Worm (Caenorhabditis elegans): ENCODE measurements around the gene sre-36.

Gene sre-36

DNA sequence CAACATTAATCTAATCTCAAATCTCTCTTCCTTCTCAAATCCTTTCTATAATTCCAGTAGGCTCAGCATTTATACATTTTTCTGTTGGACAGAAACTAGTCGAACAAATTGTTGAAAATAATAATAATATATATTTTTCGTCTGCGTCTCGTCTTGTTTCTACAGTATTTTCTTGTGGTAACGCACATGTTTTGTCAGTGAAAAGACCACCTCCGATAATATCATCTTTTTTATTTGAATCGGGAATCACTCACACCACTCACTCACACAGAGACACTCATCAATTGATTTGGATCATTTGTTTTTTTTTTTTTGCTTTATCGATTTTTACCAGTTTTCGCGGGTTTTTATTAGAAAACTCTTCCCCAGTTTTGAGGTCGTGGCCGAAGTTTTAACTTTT lies 44.8 kb upstream of the sre-36 start:
- TF ChIP-seq hmg-1.2 (GFP tag; IDR thresholded peaks at IDR 0.05) = peak; percentile 35; the same call in 1 of the 2 replicates
- no peak for TF ChIP-seq Y67H2A.10 (GFP tag; conservative IDR thresholded peaks at IDR 0.05)
- TF ChIP-seq F23B12.7 (tag; optimal IDR thresholded peaks at IDR 0.05; ENCODE audit: insufficient read depth) = no peak
- no peak for TF ChIP-seq nhr-27 (tag; optimal IDR thresholded peaks at IDR 0.05)
- TF ChIP-seq sea-2 (GFP tag; IDR thresholded peaks at IDR 0.05) = no peak

DNA sequence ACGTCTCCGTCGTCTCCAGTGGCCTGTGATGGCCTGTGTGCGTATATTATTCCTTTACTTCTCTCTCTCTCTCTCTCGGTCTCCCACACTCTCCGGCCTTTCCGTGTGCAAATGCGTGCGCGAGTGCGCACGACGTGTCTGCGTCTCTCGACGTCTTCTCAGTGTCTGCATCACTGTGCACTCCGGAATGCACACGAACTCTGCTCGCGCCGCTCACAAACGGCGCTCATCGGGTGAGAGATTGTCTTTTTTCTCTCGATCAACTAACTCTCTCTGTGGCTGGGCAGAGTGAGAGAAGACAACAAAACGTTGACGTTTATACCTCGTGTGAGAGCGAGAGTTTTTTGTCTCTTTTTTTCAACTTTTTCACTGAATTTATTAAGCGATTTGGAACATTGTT lies 43.5 kb upstream of the sre-36 start:
- 0 out of 2 replicates have a peak, but pooled peaks have one; percentile 37 for TF ChIP-seq let-526 (GFP tag; IDR thresholded peaks at IDR 0.05)
- peak; percentile 78 for TF ChIP-seq tlf-1 (GFP tag; optimal IDR thresholded peaks at IDR 0.05)
- TF ChIP-seq somi-1 (GFP tag; optimal IDR thresholded peaks at IDR 0.05) = peak; percentile 91
- TF ChIP-seq ceh-58 (GFP tag; IDR thresholded peaks at IDR 0.05) = no peak
- peak; percentile 79; the same call in 1 of the 2 replicates for TF ChIP-seq ekl-4 (GFP tag; IDR thresholded peaks at IDR 0.05)
- TF ChIP-seq cebp-2 (GFP tag; IDR thresholded peaks at IDR 0.05) = no peak
- TF ChIP-seq snpc-4 (GFP tag; optimal IDR thresholded peaks at IDR 0.05) = no peak
- peak; percentile 42 to 82 (median 68) for TF ChIP-seq snpc-4 (tag; optimal IDR thresholded peaks at IDR 0.05)
- TF ChIP-seq K11D2.4 (GFP tag; IDR thresholded peaks at IDR 0.05) = peak; percentile 88
- peak; percentile 67 for TF ChIP-seq repo-1 (tag; optimal IDR thresholded peaks at IDR 0.05)
- peak in 1 of 2 experiments; percentile 39 for TF ChIP-seq let-607 (tag; optimal IDR thresholded peaks at IDR 0.05)
- TF ChIP-seq bed-2 (GFP tag; IDR thresholded peaks at IDR 0.05) = 0 out of 2 replicates have a peak, but pooled peaks have one; percentile 36
- peak; percentile 23 for TF ChIP-seq ztf-3 (GFP tag; optimal IDR thresholded peaks at IDR 0.05)
- peak; percentile 11 for TF ChIP-seq F22D6.2 (tag; optimal IDR thresholded peaks at IDR 0.05)
- peak in 1 of 3 experiments; percentile 64 for TF ChIP-seq lin-35 (GFP tag; optimal IDR thresholded peaks at IDR 0.05)
- peak; percentile 90 for TF ChIP-seq lin-40 (tag; optimal IDR thresholded peaks at IDR 0.05)
- peak; percentile 72 for TF ChIP-seq ets-4 (GFP tag; optimal IDR thresholded peaks at IDR 0.05)
- TF ChIP-seq Y95B8A.8 (GFP tag; IDR thresholded peaks at IDR 0.05) = peak; percentile 78; the same call in 1 of the 2 replicates
- TF ChIP-seq xnd-1 (tag; optimal IDR thresholded peaks at IDR 0.05) = no peak
- no peak for TF ChIP-seq nfya-1 (tag; optimal IDR thresholded peaks at IDR 0.05; ENCODE audit: borderline replicate concordance, insufficient read depth)
- peak; percentile 77 for TF ChIP-seq pbrm-1 (GFP tag; IDR thresholded peaks at IDR 0.05)
- TF ChIP-seq tbp1 (GFP tag; optimal IDR thresholded peaks at IDR 0.05) = peak; percentile 66
- peak; percentile 88 for TF ChIP-seq lin-26 (GFP tag; IDR thresholded peaks at IDR 0.05)
- TF ChIP-seq ztf-18 (tag; optimal IDR thresholded peaks at IDR 0.05) = peak; percentile 47
- TF ChIP-seq gei-17 (GFP tag; optimal IDR thresholded peaks at IDR 0.05) = peak; percentile 77
- TF ChIP-seq rpc-1 (optimal IDR thresholded peaks at IDR 0.05) = no peak
- no peak for TF ChIP-seq rpc-1 (tag; optimal IDR thresholded peaks at IDR 0.05)
- peak; percentile 84 for TF ChIP-seq ztf-22 (GFP tag; optimal IDR thresholded peaks at IDR 0.05)
- TF ChIP-seq atf-7 (tag; optimal IDR thresholded peaks at IDR 0.05) = peak; percentile 75
- peak; percentile 45; the same call in 1 of the 2 replicates for TF ChIP-seq attf-3 (GFP tag; conservative IDR thresholded peaks at IDR 0.05)
- TF ChIP-seq mxl-1 (tag; optimal IDR thresholded peaks at IDR 0.05) = no peak
- peak; percentile 99 for TF ChIP-seq zfh-2 (GFP tag; conservative IDR thresholded peaks at IDR 0.05)
- TF ChIP-seq attf-5 (GFP tag; optimal IDR thresholded peaks at IDR 0.05) = peak; percentile 97
- TF ChIP-seq B0261.1 (tag; optimal IDR thresholded peaks at IDR 0.05) = peak; percentile 30
- TF ChIP-seq chd-7 (tag; optimal IDR thresholded peaks at IDR 0.05) = peak; percentile 91
- TF ChIP-seq C17E4.6 (GFP tag; IDR thresholded peaks at IDR 0.05) = peak; percentile 61; the same call in 1 of the 2 replicates
- peak; percentile 82 for TF ChIP-seq ceh-27 (GFP tag; optimal IDR thresholded peaks at IDR 0.05)
- no peak for TF ChIP-seq B0019.2 (GFP tag; conservative IDR thresholded peaks at IDR 0.05)
- TF ChIP-seq B0035.1 (tag; optimal IDR thresholded peaks at IDR 0.05) = peak; percentile 28
- TF ChIP-seq ztf-28 (GFP tag; IDR thresholded peaks at IDR 0.05) = no peak
- peak; percentile 81 for TF ChIP-seq C06A6.2 (GFP tag; conservative IDR thresholded peaks at IDR 0.05)
- peak; percentile 41 for TF ChIP-seq sptf-2 (GFP tag; optimal IDR thresholded peaks at IDR 0.05)

All from whole organism, young adult.